Fruit fly (Drosophila melanogaster) whole organism, prepupa: Measurements from ENCODE around the gene CG15317.

Source experiments
- CG10631 ChIP-seq: fragments of 200-800 bp; sonication (Bioruptor generic); optimal IDR thresholded peaks from 2 replicates; lab custom pipeline; 2016; ENCODE audit warnings: missing biosample characterization, missing genetic modification characterization
- CG10669 ChIP-seq: fragments of 200-800 bp; sonication (Bioruptor generic); optimal IDR thresholded peaks from 3 replicates; lab custom pipeline; 2018; ENCODE audit warnings: missing biosample characterization, mild to moderate bottlenecking, missing genetic modification characterization, moderate library complexity
- CG11762 ChIP-seq: fragments of 200-800 bp; sonication (Bioruptor generic); optimal IDR thresholded peaks from 3 replicates; lab custom pipeline; 2016; ENCODE audit warnings: missing biosample characterization, missing genetic modification characterization; ENCODE audit not compliant: insufficient read depth
- CG11902 ChIP-seq: fragments of 200-800 bp; sonication (Bioruptor generic); optimal IDR thresholded peaks from 3 replicates; lab custom pipeline; 2016; ENCODE audit warnings: missing biosample characterization, missing genetic modification characterization
- CG16779 ChIP-seq: fragments of 200-800 bp; sonication (Bioruptor generic); optimal IDR thresholded peaks from 3 replicates; lab custom pipeline; 2017; ENCODE audit warnings: missing biosample characterization, mild to moderate bottlenecking, missing genetic modification characterization
- CG31627 ChIP-seq: fragments of 200-800 bp; sonication (Bioruptor generic); optimal IDR thresholded peaks from 3 replicates; lab custom pipeline; 2016; ENCODE audit warnings: missing biosample characterization, missing genetic modification characterization
- CG34406 ChIP-seq: fragments of 200-800 bp; sonication (Bioruptor generic); optimal IDR thresholded peaks from 3 replicates; lab custom pipeline; 2016; ENCODE audit warnings: missing biosample characterization, missing genetic modification characterization
- CG3919 ChIP-seq: fragments of 200-800 bp; sonication (Bioruptor generic); optimal IDR thresholded peaks from 3 replicates; lab custom pipeline; 2016; ENCODE audit warnings: missing biosample characterization, missing genetic modification characterization
- CG6163 ChIP-seq: fragments of 200-800 bp; sonication (Bioruptor generic); IDR thresholded peaks from 3 replicates; pipeline ENCODE4 v1.3.6; 2022; ENCODE audit warnings: missing biosample characterization, missing genetic modification characterization
- CG6276 ChIP-seq: fragments of 200-800 bp; sonication (Bioruptor generic); optimal IDR thresholded peaks from 2 replicates; lab custom pipeline; 2017; ENCODE audit warnings: missing biosample characterization, mild to moderate bottlenecking, missing genetic modification characterization
- CG6808 ChIP-seq: fragments of 200-800 bp; sonication (Bioruptor generic); optimal IDR thresholded peaks from 3 replicates; lab custom pipeline; 2017; ENCODE audit warnings: missing biosample characterization, missing genetic modification characterization, mild to moderate bottlenecking, moderate library complexity, missing genetic modification reagents
- CG6854 ChIP-seq: fragments of 200-800 bp; sonication (Bioruptor generic); optimal IDR thresholded peaks from 2 replicates; lab custom pipeline; 2017; ENCODE audit warnings: missing biosample characterization, mild to moderate bottlenecking, missing genetic modification characterization
- CG7368 ChIP-seq: fragments of 200-800 bp; sonication (Bioruptor generic); optimal IDR thresholded peaks from 3 replicates; lab custom pipeline; 2016; ENCODE audit warnings: missing biosample characterization, missing genetic modification characterization
- CG8119 ChIP-seq: fragments of 200-800 bp; sonication (Bioruptor generic); IDR thresholded peaks from 3 replicates; pipeline ENCODE4 v1.3.6; 2022; ENCODE audit warnings: missing biosample characterization, missing genetic modification characterization
- CG8319 ChIP-seq: fragments of 200-800 bp; sonication (Bioruptor generic); optimal IDR thresholded peaks from 3 replicates; lab custom pipeline; 2016; ENCODE audit warnings: missing biosample characterization, missing genetic modification characterization
- CG8632 ChIP-seq: fragments of 200-800 bp; sonication (Bioruptor generic); optimal IDR thresholded peaks from 3 replicates; lab custom pipeline; 2016; ENCODE audit warnings: missing biosample characterization, missing genetic modification characterization
- CG9139 ChIP-seq: fragments of 200-800 bp; sonication (Bioruptor generic); optimal IDR thresholded peaks from 3 replicates; lab custom pipeline; 2017; ENCODE audit warnings: missing biosample characterization, mild to moderate bottlenecking, missing genetic modification characterization
- Eip75B ChIP-seq: fragments of 200-800 bp; sonication (Bioruptor generic); optimal IDR thresholded peaks from 3 replicates; lab custom pipeline; 2016; ENCODE audit warnings: missing biosample characterization, missing genetic modification characterization
- Eip78C ChIP-seq: fragments of 200-800 bp; sonication (Bioruptor generic); peaks from one replicate; lab custom pipeline; 2016; ENCODE audit warnings: missing biosample characterization, missing genetic modification characterization
- Eip93F ChIP-seq: fragments of 200-800 bp; sonication (Bioruptor generic); optimal IDR thresholded peaks from 2 replicates; lab custom pipeline; 2016; ENCODE audit warnings: missing biosample characterization, mild to moderate bottlenecking, missing genetic modification characterization
- Hr38 ChIP-seq: sonication (Bioruptor generic); optimal IDR thresholded peaks from 2 replicates; lab custom pipeline; 2016; ENCODE audit warnings: missing biosample characterization, missing genetic modification characterization
- Hr4 ChIP-seq: fragments of 200-800 bp; sonication (Bioruptor generic); optimal IDR thresholded peaks from 3 replicates; lab custom pipeline; 2016; ENCODE audit warnings: missing biosample characterization, missing genetic modification characterization
- Met ChIP-seq: fragments of 200-800 bp; sonication (Bioruptor generic); optimal IDR thresholded peaks from 3 replicates; lab custom pipeline; 2016; ENCODE audit warnings: missing biosample characterization, missing genetic modification characterization
- OdsH ChIP-seq: fragments of 200-800 bp; sonication (Bioruptor generic); optimal IDR thresholded peaks from 3 replicates; lab custom pipeline; 2016; ENCODE audit warnings: missing biosample characterization, missing genetic modification characterization
- achi ChIP-seq: fragments of 200-800 bp; sonication (Bioruptor generic); optimal IDR thresholded peaks from 3 replicates; lab custom pipeline; 2016; ENCODE audit warnings: missing biosample characterization, missing genetic modification characterization
- acj6 ChIP-seq: fragments of 200-800 bp; sonication (Bioruptor generic); optimal IDR thresholded peaks from 3 replicates; lab custom pipeline; 2016; ENCODE audit warnings: missing biosample characterization, missing genetic modification characterization
- cyc ChIP-seq: fragments of 200-800 bp; sonication (Bioruptor generic); optimal IDR thresholded peaks from 3 replicates; lab custom pipeline; 2016; ENCODE audit warnings: missing biosample characterization, missing genetic modification characterization
- eg ChIP-seq: fragments of 200-800 bp; sonication (Bioruptor generic); IDR thresholded peaks from 3 replicates; pipeline ENCODE4 v1.3.6; 2022; ENCODE audit warnings: missing biosample characterization, missing genetic modification characterization
- esn ChIP-seq: fragments of 200-800 bp; sonication (Bioruptor generic); optimal IDR thresholded peaks from 2 replicates; lab custom pipeline; 2016; ENCODE audit warnings: missing biosample characterization, mild to moderate bottlenecking, missing genetic modification characterization, moderate library complexity
- fkh ChIP-seq: fragments of 200-800 bp; sonication (Bioruptor generic); optimal IDR thresholded peaks from 3 replicates; lab custom pipeline; 2017; ENCODE audit warnings: missing biosample characterization, mild to moderate bottlenecking, missing genetic modification characterization, moderate library complexity
- lz ChIP-seq: fragments of 200-800 bp; sonication (Bioruptor generic); optimal IDR thresholded peaks from 3 replicates; lab custom pipeline; 2016; ENCODE audit warnings: missing biosample characterization, missing genetic modification characterization
- ss ChIP-seq, 2 experiments: fragments of 200-800 bp; sonication (Bioruptor generic); optimal IDR thresholded peaks; 2 replicates in 1 of 2; 3 replicates in 1 of 2; lab custom pipeline; 2017 to 2018; ENCODE audit warnings: mild to moderate bottlenecking in 2 of 2, missing biosample characterization in 2 of 2, missing genetic modification characterization in 2 of 2, moderate library complexity in 1 of 2
- svp ChIP-seq: fragments of 200-800 bp; sonication (Bioruptor generic); peaks from one replicate; lab custom pipeline; 2016; ENCODE audit warnings: missing biosample characterization, missing genetic modification characterization
- topi ChIP-seq: fragments of 200-800 bp; sonication (Bioruptor generic); optimal IDR thresholded peaks from 3 replicates; lab custom pipeline; 2016; ENCODE audit warnings: missing biosample characterization, missing genetic modification characterization
- vri ChIP-seq: fragments of 200-800 bp; sonication (Bioruptor generic); optimal IDR thresholded peaks from 3 replicates; lab custom pipeline; 2016; ENCODE audit warnings: missing biosample characterization, mild to moderate bottlenecking, missing genetic modification characterization

Gene CG15317

dm6 chrX:9599158-9600082 is 43.1 kb upstream of the CG15317 start:
- TF ChIP-seq eg (GFP tag; lab: Robert Waterston, UW) (0 out of 3 replicates have a peak, but pooled peaks have one; percentile 19), Eip78C (GFP tag; lab: Kevin White, UChicago) (peak; percentile 25), vri (peak; percentile 30), CG10669 (GFP tag; lab: Kevin White, UChicago) (no peak), svp (GFP tag; lab: Kevin White, UChicago) (peak; percentile 71), CG3919 (GFP tag; lab: Kevin White, UChicago) (no peak), fkh (GFP tag; lab: Kevin White, UChicago) (peak; percentile 45)

dm6 chrX:9598106-9598505 is 41.8 kb upstream of the CG15317 start:
- no peak for TF ChIP-seq CG8632 (GFP tag; lab: Kevin White, UChicago)
- TF ChIP-seq svp (GFP tag; lab: Kevin White, UChicago), result peak; percentile 89
- TF ChIP-seq CG10669 (GFP tag; lab: Kevin White, UChicago), result no peak
- TF ChIP-seq Hr38 (GFP tag; lab: Kevin White, UChicago), result no peak
- TF ChIP-seq CG16779 (tag; lab: Kevin White, UChicago), result no peak
- peak; percentile 72 for TF ChIP-seq Eip93F (GFP tag; lab: Kevin White, UChicago)
- TF ChIP-seq CG10631 (GFP tag; lab: Kevin White, UChicago), result no peak
- no peak for TF ChIP-seq CG9139 (GFP tag; lab: Kevin White, UChicago)
- no peak for TF ChIP-seq CG8319 (GFP tag; lab: Kevin White, UChicago)
- no peak for TF ChIP-seq CG11902 (GFP tag; lab: Kevin White, UChicago)
- TF ChIP-seq CG7368 (GFP tag; lab: Kevin White, UChicago), result no peak
- TF ChIP-seq vri, result peak; percentile 57

dm6 chrX:9595312-9595931 is 39.1 kb upstream of the CG15317 start:
- no peak for TF ChIP-seq fkh (GFP tag; lab: Kevin White, UChicago)
- peak; percentile 52 for TF ChIP-seq Eip78C (GFP tag; lab: Kevin White, UChicago)
- no peak for TF ChIP-seq CG6276 (GFP tag; lab: Kevin White, UChicago)
- TF ChIP-seq svp (GFP tag; lab: Kevin White, UChicago), result peak; percentile 38

- TF ChIP-seq CG10631 (GFP tag; lab: Kevin White, UChicago) (no peak), esn (GFP tag; lab: Kevin White, UChicago) (no peak), Eip93F (GFP tag; lab: Kevin White, UChicago) (no peak), acj6 (GFP tag; lab: Kevin White, UChicago) (no peak), Hr4 (no peak), CG6163 (GFP tag; lab: Robert Waterston, UW) (no peak), OdsH (GFP tag; lab: Kevin White, UChicago) (no peak), Met (GFP tag; lab: Kevin White, UChicago) (no peak), Eip75B (no peak), CG6854 (GFP tag; lab: Kevin White, UChicago) (no peak), CG7368 (GFP tag; lab: Kevin White, UChicago) (no peak), CG8119 (GFP tag; lab: Robert Waterston, UW) (no peak), cyc (GFP tag; lab: Kevin White, UChicago) (no peak), CG11762 (GFP tag; lab: Kevin White, UChicago) (no peak), CG6808 (no peak), lz (GFP tag; lab: Kevin White, UChicago) (no peak), eg (GFP tag; lab: Robert Waterston, UW) (no peak), CG6276 (GFP tag; lab: Kevin White, UChicago) (no peak)
These were observed 38.1 kb upstream of the CG15317 start for dm6 chrX:9594446-9594845.

- TF ChIP-seq topi (GFP tag; lab: Kevin White, UChicago), result no peak
- no peak for TF ChIP-seq CG31627 (GFP tag; lab: Kevin White, UChicago)
- TF ChIP-seq CG6808, result no peak
- TF ChIP-seq CG10631 (GFP tag; lab: Kevin White, UChicago), result no peak
- TF ChIP-seq CG6276 (GFP tag; lab: Kevin White, UChicago), result no peak
- TF ChIP-seq ss (GFP tag; optimal IDR thresholded peaks at IDR 0.05; lab: Kevin White, UChicago), result no peak
- no peak for TF ChIP-seq CG16779 (tag; lab: Kevin White, UChicago)
- no peak for TF ChIP-seq CG34406 (GFP tag; lab: Kevin White, UChicago)
- no peak for TF ChIP-seq Hr4
- TF ChIP-seq achi, result no peak
These were observed 34.2 kb upstream of the CG15317 start for dm6 chrX:9590592-9590991.
